Fruit fly (Drosophila melanogaster): ENCODE data around the gene Hmgcl.
A peak's percentile ranks its signal among the peaks of the same experiment; 100 is the strongest.

Hmgcl gene

DNA sequence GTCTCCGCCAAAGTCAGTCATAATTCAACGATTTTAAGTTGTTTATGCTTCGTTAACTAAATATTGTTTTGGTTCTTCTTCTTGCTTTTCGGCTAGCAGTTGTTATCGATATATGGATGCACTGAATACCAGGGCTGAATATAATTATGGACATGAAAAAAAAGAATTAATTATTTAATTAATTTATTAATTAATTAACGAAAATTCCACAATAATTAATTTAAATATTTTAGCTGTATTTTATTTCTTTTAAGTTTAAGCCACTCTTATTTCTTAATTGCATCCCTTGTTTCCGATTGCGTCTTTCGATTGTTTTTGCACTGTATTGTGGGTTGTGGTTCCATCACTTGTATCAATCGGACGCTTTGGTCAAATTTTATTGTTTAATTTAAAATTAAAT lies 10.1 kb upstream of the Hmgcl start, which contains the start of the genes Gas41 and SA1 (continued):
- TF ChIP-seq E2f2 (GFP tag; IDR thresholded peaks at IDR 0.05): 0 out of 2 replicates have a peak, but pooled peaks have one; percentile 49
- peak; percentile 78 for TF ChIP-seq CG7556 (GFP tag; optimal IDR thresholded peaks at IDR 0.05)
- no peak for TF ChIP-seq Sox102F (GFP tag; optimal IDR thresholded peaks at IDR 0.05)
- TF ChIP-seq CG18764 (GFP tag; optimal IDR thresholded peaks at IDR 0.05): peak; percentile 83
- TF ChIP-seq twi (tag; optimal IDR thresholded peaks at IDR 0.05): peak; percentile 68
- TF ChIP-seq grau (tag; optimal IDR thresholded peaks at IDR 0.05): peak; percentile 64
- TF ChIP-seq ftz-f1 (GFP tag; optimal IDR thresholded peaks at IDR 0.05): no peak
- TF ChIP-seq az2 (GFP tag; optimal IDR thresholded peaks at IDR 0.05): peak; percentile 70
- TF ChIP-seq ATbp (GFP tag; optimal IDR thresholded peaks at IDR 0.05): peak; percentile 77
- 0 out of 3 replicates have a peak, but pooled peaks have one; percentile 42 for TF ChIP-seq Opbp (GFP tag; IDR thresholded peaks at IDR 0.05; ENCODE audit: partially characterized antibody)
- peak; percentile 87 for TF ChIP-seq Med (GFP tag)
- no peak for TF ChIP-seq HLH3B (GFP tag; IDR thresholded peaks at IDR 0.05)
- TF ChIP-seq aop (GFP tag; IDR thresholded peaks at IDR 0.05): no peak
- TF ChIP-seq pfk (GFP tag; optimal IDR thresholded peaks at IDR 0.05): peak; percentile 3
- TF ChIP-seq CG9609 (GFP tag; optimal IDR thresholded peaks at IDR 0.05): peak; percentile 47
- peak; percentile 86 for TF ChIP-seq Meics (GFP tag; optimal IDR thresholded peaks at IDR 0.05)
- no peak for TF ChIP-seq CG10959 (GFP tag; IDR thresholded peaks at IDR 0.05)
- no peak for TF ChIP-seq nerfin-2 (GFP tag; IDR thresholded peaks at IDR 0.05; ENCODE audit: partially characterized antibody)
- no peak for TF ChIP-seq emc (GFP tag; optimal IDR thresholded peaks at IDR 0.05)
- TF ChIP-seq CG11093 (GFP tag; IDR thresholded peaks at IDR 0.05): peak; percentile 82
- TF ChIP-seq CG2199 (GFP tag; IDR thresholded peaks at IDR 0.05): peak; percentile 69; the same call in 2 of the 3 replicates
- no peak for TF ChIP-seq btn (GFP tag; optimal IDR thresholded peaks at IDR 0.05)
- peak; percentile 93 for TF ChIP-seq CG8388 (GFP tag; optimal IDR thresholded peaks at IDR 0.05)
- peak; percentile 9 for TF ChIP-seq Sry-β (GFP tag; optimal IDR thresholded peaks at IDR 0.05)
- peak; percentile 95 for TF ChIP-seq CG34422 (GFP tag; IDR thresholded peaks at IDR 0.05)
- TF ChIP-seq CG16813 (GFP tag; IDR thresholded peaks at IDR 0.05; ENCODE audit: partially characterized antibody): peak; percentile 76
- peak; percentile 69; the same call in 3 of the 4 replicates for TF ChIP-seq Dll (GFP tag; IDR thresholded peaks at IDR 0.05; ENCODE audit: partially characterized antibody)
- peak; percentile 97 for TF ChIP-seq CG17829 (tag; optimal IDR thresholded peaks at IDR 0.05)
- no peak for TF ChIP-seq cas (GFP tag; IDR thresholded peaks at IDR 0.05)
- TF ChIP-seq dan (GFP tag; IDR thresholded peaks at IDR 0.05): peak; percentile 62; the same call in 1 of the 2 replicates
- no peak for TF ChIP-seq Blimp-1 (GFP tag; optimal IDR thresholded peaks at IDR 0.05)
- TF ChIP-seq Ravus (GFP tag; IDR thresholded peaks at IDR 0.05): no peak
- TF ChIP-seq CG17612 (GFP tag; IDR thresholded peaks at IDR 0.05): peak; percentile 65
- peak; percentile 60 for TF ChIP-seq CG2875 (GFP tag; optimal IDR thresholded peaks at IDR 0.05)
- TF ChIP-seq CTCF (GFP tag; optimal IDR thresholded peaks at IDR 0.05): peak; percentile 28
- TF ChIP-seq toy (GFP tag; IDR thresholded peaks at IDR 0.05): peak; percentile 76
- peak; percentile 44 for TF ChIP-seq nom (GFP tag; optimal IDR thresholded peaks at IDR 0.05)
- TF ChIP-seq CG32772 (GFP tag; IDR thresholded peaks at IDR 0.05): peak; percentile 94
- no peak for TF ChIP-seq her (GFP tag; optimal IDR thresholded peaks at IDR 0.05)
- TF ChIP-seq CG34224 (GFP tag; IDR thresholded peaks at IDR 0.05; ENCODE audit: partially characterized antibody): peak; percentile 78
- TF ChIP-seq wek (GFP tag; optimal IDR thresholded peaks at IDR 0.05): no peak
- no peak for TF ChIP-seq CG2129 (GFP tag; IDR thresholded peaks at IDR 0.05; ENCODE audit: partially characterized antibody)
- TF ChIP-seq GATAe (GFP tag; conservative IDR thresholded peaks at IDR 0.05): no peak; the same call in 1 of the 2 replicates
- no peak for TF ChIP-seq Hr78 (GFP tag; optimal IDR thresholded peaks at IDR 0.05)
- peak; percentile 46 for TF ChIP-seq tx (GFP tag; optimal IDR thresholded peaks at IDR 0.05)
- peak in 1 of 2 experiments; percentile 74 for TF ChIP-seq dpn (GFP tag; optimal IDR thresholded peaks at IDR 0.05)
- TF ChIP-seq HLH54F (GFP tag; optimal IDR thresholded peaks at IDR 0.05): peak; percentile 28
- TF ChIP-seq CG10654 (GFP tag; optimal IDR thresholded peaks at IDR 0.05): peak; percentile 78
- peak; percentile 73 for TF ChIP-seq CG8281 (tag; optimal IDR thresholded peaks at IDR 0.05)
- TF ChIP-seq Doc2 (GFP tag; IDR thresholded peaks at IDR 0.05): no peak
- no peak for TF ChIP-seq NK7.1 (GFP tag; optimal IDR thresholded peaks at IDR 0.05)
